Fruit fly (Drosophila melanogaster) whole organism, embryonic: Measurements from ENCODE around the gene CG11095.

Experiments
- CG10366 ChIP-seq: fragments of 200-800 bp; sonication (Bioruptor generic); IDR thresholded peaks from 2 replicates; pipeline ENCODE4 v1.3.6; 2022; ENCODE audit warnings: missing biosample characterization, missing genetic modification characterization
- CG10565 ChIP-seq: fragments of 200-800 bp; sonication (Bioruptor generic); optimal IDR thresholded peaks from 3 replicates; lab custom pipeline; 2016; ENCODE audit warnings: missing biosample characterization, mild to moderate bottlenecking, missing genetic modification characterization
- CG12104 ChIP-seq: fragments of 200-800 bp; sonication (Bioruptor generic); optimal IDR thresholded peaks from 3 replicates; lab custom pipeline; 2016; ENCODE audit warnings: missing biosample characterization, missing genetic modification characterization
- CG13287 ChIP-seq: fragments of 200-800 bp; sonication (Bioruptor generic); IDR thresholded peaks from 2 replicates; pipeline ENCODE4 v1.3.6; 2022; ENCODE audit warnings: missing biosample characterization, missing genetic modification characterization; ENCODE audit not compliant: partially characterized antibody
- CG13296 ChIP-seq: fragments of 200-800 bp; sonication (Bioruptor generic); optimal IDR thresholded peaks from 3 replicates; lab custom pipeline; 2018; ENCODE audit warnings: missing biosample characterization, mild to moderate bottlenecking, missing genetic modification characterization
- CG14860 ChIP-seq: fragments of 200-800 bp; sonication (Bioruptor generic); IDR thresholded peaks from 3 replicates; pipeline ENCODE4 v1.3.6; 2022; ENCODE audit warnings: missing biosample characterization, missing genetic modification characterization; ENCODE audit not compliant: partially characterized antibody
- CG15696 ChIP-seq: fragments of 200-800 bp; sonication (Bioruptor generic); optimal IDR thresholded peaks from 2 replicates; lab custom pipeline; 2019; ENCODE audit warnings: missing biosample characterization, mild to moderate bottlenecking, missing genetic modification characterization, moderate library complexity
- CG16863 ChIP-seq: fragments of 200-800 bp; sonication (Bioruptor generic); optimal IDR thresholded peaks from 3 replicates; lab custom pipeline; 2016; ENCODE audit warnings: missing biosample characterization, missing genetic modification characterization
- CG17328 ChIP-seq: fragments of 200-800 bp; sonication (Bioruptor generic); IDR thresholded peaks from 2 replicates; pipeline ENCODE4 v1.3.6; 2022; ENCODE audit warnings: missing biosample characterization, missing genetic modification characterization
- CG17385 ChIP-seq: fragments of 200-800 bp; sonication (Bioruptor generic); optimal IDR thresholded peaks from 3 replicates; lab custom pipeline; 2018; ENCODE audit warnings: missing biosample characterization, mild to moderate bottlenecking, missing genetic modification characterization
- CG2199 ChIP-seq: fragments of 200-800 bp; sonication (Bioruptor generic); IDR thresholded peaks from 3 replicates; pipeline ENCODE4 v1.3.6; 2022; ENCODE audit warnings: missing biosample characterization, missing genetic modification characterization
- CG2678 ChIP-seq: fragments of 200-800 bp; sonication (Bioruptor generic); optimal IDR thresholded peaks from 3 replicates; lab custom pipeline; 2019; ENCODE audit warnings: missing biosample characterization, mild to moderate bottlenecking, missing genetic modification characterization, moderate library complexity
- CG32532 ChIP-seq: fragments of 200-800 bp; sonication (Bioruptor generic); IDR thresholded peaks from 2 replicates; pipeline ENCODE4 v1.3.6; 2022; ENCODE audit warnings: missing biosample characterization, missing genetic modification characterization
- CG33557 ChIP-seq: fragments of 200-800 bp; sonication (Bioruptor generic); optimal IDR thresholded peaks from 2 replicates; lab custom pipeline; 2019; ENCODE audit warnings: missing biosample characterization, mild to moderate bottlenecking, missing genetic modification characterization, moderate library complexity
- CG34224 ChIP-seq: fragments of 200-800 bp; sonication (Bioruptor generic); IDR thresholded peaks from 3 replicates; pipeline ENCODE4 v1.3.6; 2022; ENCODE audit warnings: missing biosample characterization, missing genetic modification characterization; ENCODE audit not compliant: partially characterized antibody
- CG4820 ChIP-seq: fragments of 200-800 bp; sonication (Bioruptor generic); optimal IDR thresholded peaks from 3 replicates; lab custom pipeline; 2016; ENCODE audit warnings: missing biosample characterization, missing genetic modification characterization
- CG6683 ChIP-seq: fragments of 200-800 bp; sonication (Bioruptor generic); optimal IDR thresholded peaks from 2 replicates; lab custom pipeline; 2017; ENCODE audit warnings: missing biosample characterization, mild to moderate bottlenecking, missing genetic modification characterization, missing genetic modification reagents
- CG6689 ChIP-seq: fragments of 200-800 bp; sonication (Bioruptor generic); IDR thresholded peaks from 2 replicates; pipeline ENCODE4 v1.3.6; 2022; ENCODE audit warnings: missing biosample characterization, missing genetic modification characterization
- CG6791 ChIP-seq: fragments of 200-800 bp; sonication (Bioruptor generic); IDR thresholded peaks from 3 replicates; pipeline ENCODE4 v1.3.6; 2022; ENCODE audit warnings: missing biosample characterization, missing genetic modification characterization; ENCODE audit not compliant: partially characterized antibody
- CG8359 ChIP-seq: fragments of 200-800 bp; sonication (Bioruptor generic); optimal IDR thresholded peaks from 2 replicates; lab custom pipeline; 2017; ENCODE audit warnings: missing biosample characterization, mild to moderate bottlenecking, missing genetic modification characterization, borderline replicate concordance
- CG9876 ChIP-seq: fragments of 200-800 bp; sonication (Bioruptor generic); optimal IDR thresholded peaks from 2 replicates; lab custom pipeline; 2016; ENCODE audit warnings: missing biosample characterization, missing genetic modification characterization
- Dref ChIP-seq: fragments of 200-800 bp; sonication (Bioruptor generic); IDR thresholded peaks from 2 replicates; pipeline ENCODE4 v1.3.6; 2022; ENCODE audit warnings: missing biosample characterization, missing genetic modification characterization
- Ets97D ChIP-seq: fragments of 200-800 bp; sonication (Bioruptor generic); optimal IDR thresholded peaks from 3 replicates; lab custom pipeline; 2016; ENCODE audit warnings: missing biosample characterization, missing genetic modification characterization
- HLH54F ChIP-seq: fragments of 200-800 bp; sonication (Bioruptor generic); optimal IDR thresholded peaks from 3 replicates; lab custom pipeline; 2016; ENCODE audit warnings: missing biosample characterization, missing genetic modification characterization
- HmgD ChIP-seq: fragments of 200-800 bp; sonication (Bioruptor generic); optimal IDR thresholded peaks from 3 replicates; lab custom pipeline; 2016; ENCODE audit warnings: missing biosample characterization, missing genetic modification characterization
- Hsf ChIP-seq: fragments of 200-800 bp; sonication (Bioruptor generic); optimal IDR thresholded peaks from 3 replicates; lab custom pipeline; 2016; ENCODE audit warnings: missing biosample characterization, missing genetic modification characterization
- Jarid2 ChIP-seq: fragments of 200-800 bp; sonication (Bioruptor generic); optimal IDR thresholded peaks from 3 replicates; lab custom pipeline; 2017; ENCODE audit warnings: mild to moderate bottlenecking, missing biosample characterization, missing genetic modification reagents, missing genetic modification characterization
- NC2α ChIP-seq: fragments of 200-800 bp; sonication (Bioruptor generic); optimal IDR thresholded peaks from 2 replicates; lab custom pipeline; 2016; ENCODE audit warnings: missing biosample characterization, missing genetic modification characterization
- Nf-YB ChIP-seq: fragments of 200-800 bp; sonication (Bioruptor generic); optimal IDR thresholded peaks from 3 replicates; lab custom pipeline; 2019; ENCODE audit warnings: missing biosample characterization, mild to moderate bottlenecking, missing genetic modification characterization, moderate library complexity
- Optix ChIP-seq: fragments of 200-800 bp; sonication (Bioruptor generic); IDR thresholded peaks from 3 replicates; pipeline ENCODE4 v1.3.6; 2022; ENCODE audit warnings: missing biosample characterization, missing genetic modification characterization
- Scr ChIP-seq: fragments of 200-800 bp; sonication (Bioruptor generic); IDR thresholded peaks from 2 replicates; pipeline ENCODE4 v1.3.6; 2022; ENCODE audit warnings: missing biosample characterization, missing genetic modification characterization; ENCODE audit not compliant: partially characterized antibody
- Stat92E ChIP-seq, 3 experiments: fragments of >200 bp in 2 of 3; fragments of 200-800 bp in 1 of 3; sonication (Bioruptor generic) in 1 of 3; optimal IDR thresholded peaks; 2 replicates each; lab custom pipeline; 2017 to 2019; ENCODE audit warnings: missing biosample characterization in 3 of 3, missing genetic modification characterization in 3 of 3, mild to moderate bottlenecking in 1 of 3, moderate library complexity in 1 of 3
- Vsx1 ChIP-seq: fragments of 200-800 bp; sonication (Bioruptor generic); optimal IDR thresholded peaks from 2 replicates; lab custom pipeline; 2017; ENCODE audit warnings: missing biosample characterization, mild to moderate bottlenecking, missing genetic modification characterization, missing genetic modification reagents
- abd-A ChIP-seq: fragments of 200-800 bp; sonication (Bioruptor generic); optimal IDR thresholded peaks from 3 replicates; lab custom pipeline; 2019; ENCODE audit warnings: missing biosample characterization, mild to moderate bottlenecking, missing genetic modification characterization, moderate library complexity
- aop ChIP-seq: fragments of 200-800 bp; sonication (Bioruptor generic); IDR thresholded peaks from 2 replicates; pipeline ENCODE4 v1.3.6; 2022; ENCODE audit warnings: missing biosample characterization, missing genetic modification characterization
- ara ChIP-seq: fragments of 200-800 bp; sonication (Bioruptor generic); IDR thresholded peaks from 2 replicates; pipeline ENCODE4 v1.3.6; 2022; ENCODE audit warnings: missing biosample characterization, missing genetic modification characterization
- ash1 ChIP-seq: fragments of 200-800 bp; sonication (Bioruptor generic); optimal IDR thresholded peaks from 2 replicates; lab custom pipeline; 2018; ENCODE audit warnings: missing biosample characterization, mild to moderate bottlenecking, missing genetic modification characterization
- bigmax ChIP-seq: fragments of 200-800 bp; sonication (Bioruptor generic); optimal IDR thresholded peaks from 2 replicates; lab custom pipeline; 2018; ENCODE audit warnings: missing biosample characterization, mild to moderate bottlenecking, missing genetic modification characterization
- cas ChIP-seq: fragments of 200-800 bp; sonication (Bioruptor generic); IDR thresholded peaks from 2 replicates; pipeline ENCODE4 v1.3.6; 2022; ENCODE audit warnings: missing biosample characterization, missing genetic modification characterization
- dan ChIP-seq: fragments of 200-800 bp; sonication (Bioruptor generic); IDR thresholded peaks from 2 replicates; pipeline ENCODE4 v1.3.6; 2022; ENCODE audit warnings: missing biosample characterization, missing genetic modification characterization
- gcm ChIP-seq: fragments of 200-800 bp; sonication (Bioruptor generic); optimal IDR thresholded peaks from 2 replicates; lab custom pipeline; 2019; ENCODE audit warnings: missing biosample characterization, mild to moderate bottlenecking, missing genetic modification characterization, moderate library complexity
- hb ChIP-seq: fragments of 200-800 bp; sonication (Bioruptor generic); IDR thresholded peaks from 3 replicates; pipeline ENCODE4 v1.3.6; 2022; ENCODE audit warnings: missing biosample characterization, missing genetic modification characterization; ENCODE audit not compliant: partially characterized antibody
- nerfin-2 ChIP-seq: fragments of 200-800 bp; sonication (Bioruptor generic); IDR thresholded peaks from 2 replicates; pipeline ENCODE4 v1.3.6; 2022; ENCODE audit warnings: missing biosample characterization, missing genetic modification characterization; ENCODE audit not compliant: partially characterized antibody
- peb ChIP-seq: fragments of 200-800 bp; sonication (Bioruptor generic); IDR thresholded peaks from 2 replicates; pipeline ENCODE4 v1.3.6; 2022; ENCODE audit warnings: missing biosample characterization, missing genetic modification characterization
- sc ChIP-seq, 3 experiments: fragments of >200 bp in 2 of 3; fragments of 200-800 bp in 1 of 3; sonication (Bioruptor generic) in 1 of 3; optimal IDR thresholded peaks; 2 replicates in 2 of 3; 3 replicates in 1 of 3; lab custom pipeline; 2017; ENCODE audit warnings: mild to moderate bottlenecking in 1 of 3, missing biosample characterization in 1 of 3, missing genetic modification characterization in 1 of 3, missing genetic modification reagents in 1 of 3
- sens-2 ChIP-seq: fragments of 200-800 bp; sonication (Bioruptor generic); IDR thresholded peaks from 2 replicates; pipeline ENCODE4 v1.3.6; 2022; ENCODE audit warnings: missing biosample characterization, missing genetic modification characterization
- so ChIP-seq: fragments of 200-800 bp; sonication (Bioruptor generic); IDR thresholded peaks from 3 replicates; pipeline ENCODE4 v1.3.6; 2022; ENCODE audit warnings: missing biosample characterization, missing genetic modification characterization
- z ChIP-seq: fragments of 200-800 bp; sonication (Bioruptor generic); IDR thresholded peaks from 3 replicates; pipeline ENCODE4 v1.3.6; 2022; ENCODE audit warnings: missing biosample characterization, missing genetic modification characterization
- zfh2 ChIP-seq: fragments of 200-800 bp; sonication (Bioruptor generic); optimal IDR thresholded peaks from 2 replicates; lab custom pipeline; 2016; ENCODE audit warnings: missing biosample characterization, missing genetic modification characterization

CG11095 gene

DNA sequence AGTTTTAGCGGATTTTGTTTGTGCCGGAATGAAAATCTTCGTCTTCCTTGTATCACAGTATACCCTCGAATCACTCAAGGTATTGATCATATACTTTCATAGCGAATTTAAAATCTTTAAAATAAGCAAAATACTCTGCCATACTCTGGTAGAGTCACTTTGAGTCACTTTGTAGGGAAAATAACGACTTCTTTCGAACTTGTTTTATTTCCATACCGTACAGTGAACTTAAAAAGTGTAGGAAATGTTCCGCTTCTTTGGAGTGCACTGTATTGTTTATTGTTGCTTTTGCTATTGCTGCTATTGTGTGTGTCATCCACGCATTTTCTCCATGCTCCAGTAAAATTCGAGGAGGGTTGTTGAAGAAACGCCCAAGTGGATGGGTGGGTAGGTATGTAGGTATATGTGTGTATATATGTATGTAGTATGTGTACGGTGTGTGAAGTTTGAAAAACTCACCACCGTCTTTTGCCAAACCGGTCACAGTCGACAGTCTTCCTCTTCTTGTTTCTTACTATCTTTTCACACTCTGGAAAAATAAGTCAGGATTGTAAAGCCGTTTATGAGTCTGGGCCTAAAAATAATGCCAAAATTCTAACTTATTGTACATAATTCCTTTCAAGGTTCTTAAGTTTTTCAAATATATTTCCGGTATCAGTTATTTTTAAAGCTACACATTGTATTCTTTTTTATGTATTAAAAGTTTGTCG lies 22.4 kb upstream of the CG11095 start (continued):
- TF ChIP-seq CG15696 (tag; lab: Kevin White, UChicago) (no peak), nerfin-2 (no peak), Jarid2 (GFP tag; lab: Kevin White, UChicago) (no peak), Scr (GFP tag; lab: Robert Waterston, UW) (no peak), CG13287 (GFP tag; lab: Robert Waterston, UW) (no peak), Nf-YB (GFP tag; lab: Kevin White, UChicago) (no peak), CG17328 (GFP tag; lab: Robert Waterston, UW) (no peak), z (GFP tag; lab: Robert Waterston, UW) (no peak), CG13296 (GFP tag; lab: Kevin White, UChicago) (no peak), peb (GFP tag; lab: Robert Waterston, UW) (peak; percentile 38; the same call in 1 of the 2 replicates), CG2678 (peak; percentile 64), CG16863 (GFP tag; lab: Kevin White, UChicago) (peak; percentile 17), Stat92E (GFP tag; optimal IDR thresholded peaks at IDR 0.05; lab: Kevin White, UChicago) (no peak), abd-A (tag; lab: Kevin White, UChicago) (peak; percentile 74), CG33557 (no peak), dan (GFP tag; lab: Robert Waterston, UW) (no peak), Vsx1 (GFP tag; lab: Kevin White, UChicago) (no peak), CG6683 (GFP tag; lab: Kevin White, UChicago) (peak; percentile 14), ash1 (GFP tag; lab: Kevin White, UChicago) (no peak), CG9876 (GFP tag; lab: Kevin White, UChicago) (no peak), NC2α (GFP tag; lab: Kevin White, UChicago) (no peak), Hsf (GFP tag; lab: Kevin White, UChicago) (peak; percentile 33), CG17385 (peak; percentile 60), CG2199 (GFP tag; lab: Robert Waterston, UW) (no peak), gcm (no peak), so (GFP tag; lab: Robert Waterston, UW) (no peak), aop (GFP tag; lab: Robert Waterston, UW) (no peak), CG4820 (no peak), hb (GFP tag; lab: Robert Waterston, UW) (no peak), CG34224 (GFP tag; lab: Robert Waterston, UW) (no peak), Dref (GFP tag; lab: Robert Waterston, UW) (no peak), CG10565 (GFP tag; lab: Kevin White, UChicago) (no peak), CG6791 (GFP tag; lab: Robert Waterston, UW) (no peak), zfh2 (GFP tag; lab: Kevin White, UChicago) (no peak), CG12104 (no peak), bigmax (GFP tag; lab: Kevin White, UChicago) (no peak), CG10366 (GFP tag; lab: Robert Waterston, UW) (no peak), HmgD (GFP tag; lab: Kevin White, UChicago) (no peak), CG14860 (GFP tag; lab: Robert Waterston, UW) (no peak), Ets97D (GFP tag; lab: Kevin White, UChicago) (no peak), CG32532 (GFP tag; lab: Robert Waterston, UW) (no peak), HLH54F (GFP tag; lab: Kevin White, UChicago) (no peak), sens-2 (no peak), cas (GFP tag; lab: Robert Waterston, UW) (no peak), ara (GFP tag; lab: Robert Waterston, UW) (no peak), sc (optimal IDR thresholded peaks at IDR 0.05; lab: Kevin White, UChicago) (no peak), sc (GFP tag; optimal IDR thresholded peaks at IDR 0.05; lab: Kevin White, UChicago) (no peak), CG6689 (GFP tag; lab: Robert Waterston, UW) (no peak), Optix (0 out of 3 replicates have a peak, but pooled peaks have one; percentile 10), CG8359 (GFP tag; lab: Kevin White, UChicago) (no peak)
